Fruit fly (Drosophila melanogaster) whole organism: ENCODE measurements around the gene Spg7.

Experiments used
- CG8478 ChIP-seq: fragments of >200 bp; optimal IDR thresholded peaks from 2 replicates; lab custom pipeline; 2018; ENCODE audit warnings: inconsistent platforms
- EcR ChIP-seq, 2 experiments: fragments of >200 bp; optimal IDR thresholded peaks; 2 replicates each; lab custom pipeline; 2017; ENCODE audit warnings: missing biosample characterization in 2 of 2, missing genetic modification characterization in 2 of 2, missing genetic modification reagents in 2 of 2
- pan ChIP-seq: fragments of >200 bp; optimal IDR thresholded peaks from 2 replicates; lab custom pipeline; 2017
- psq ChIP-seq: fragments of >200 bp; optimal IDR thresholded peaks from 2 replicates; lab custom pipeline; 2017
- usp ChIP-seq: fragments of >200 bp; optimal IDR thresholded peaks from 2 replicates; lab custom pipeline; 2017; ENCODE audit warnings: missing biosample characterization, missing genetic modification characterization, mixed read lengths

dm6 chrX:2703693-2704092, 5.7 kb upstream of the Spg7 start, which contains the start of gene Ugalt:
- TF ChIP-seq CG8478 (lab: Kevin White, UChicago) (no peak), psq (lab: Kevin White, UChicago) (no peak), pan (lab: Kevin White, UChicago) (no peak), usp (GFP tag; lab: Kevin White, UChicago) (no peak), EcR (GFP tag; optimal IDR thresholded peaks at IDR 0.05; lab: Kevin White, UChicago) (no peak)
